Fruit fly (Drosophila melanogaster) whole organism, embryonic: ENCODE results near the gene Ald2.
A peak's percentile ranks its signal among the peaks of the same experiment; 100 is the strongest.

ENCODE experiments used
- Dp ChIP-seq: fragments of 200-800 bp; sonication (Bioruptor generic); optimal IDR thresholded peaks from 2 replicates; lab custom pipeline; 2018; ENCODE audit warnings: missing biosample characterization, mild to moderate bottlenecking, missing genetic modification characterization, moderate library complexity
- dysf ChIP-seq: fragments of 200-800 bp; sonication (Bioruptor generic); IDR thresholded peaks from 3 replicates; pipeline ENCODE4 v1.3.6; 2022; ENCODE audit warnings: missing biosample characterization, missing genetic modification characterization
- nerfin-2 ChIP-seq: fragments of 200-800 bp; sonication (Bioruptor generic); IDR thresholded peaks from 2 replicates; pipeline ENCODE4 v1.3.6; 2022; ENCODE audit warnings: missing biosample characterization, missing genetic modification characterization; ENCODE audit not compliant: partially characterized antibody

DNA sequence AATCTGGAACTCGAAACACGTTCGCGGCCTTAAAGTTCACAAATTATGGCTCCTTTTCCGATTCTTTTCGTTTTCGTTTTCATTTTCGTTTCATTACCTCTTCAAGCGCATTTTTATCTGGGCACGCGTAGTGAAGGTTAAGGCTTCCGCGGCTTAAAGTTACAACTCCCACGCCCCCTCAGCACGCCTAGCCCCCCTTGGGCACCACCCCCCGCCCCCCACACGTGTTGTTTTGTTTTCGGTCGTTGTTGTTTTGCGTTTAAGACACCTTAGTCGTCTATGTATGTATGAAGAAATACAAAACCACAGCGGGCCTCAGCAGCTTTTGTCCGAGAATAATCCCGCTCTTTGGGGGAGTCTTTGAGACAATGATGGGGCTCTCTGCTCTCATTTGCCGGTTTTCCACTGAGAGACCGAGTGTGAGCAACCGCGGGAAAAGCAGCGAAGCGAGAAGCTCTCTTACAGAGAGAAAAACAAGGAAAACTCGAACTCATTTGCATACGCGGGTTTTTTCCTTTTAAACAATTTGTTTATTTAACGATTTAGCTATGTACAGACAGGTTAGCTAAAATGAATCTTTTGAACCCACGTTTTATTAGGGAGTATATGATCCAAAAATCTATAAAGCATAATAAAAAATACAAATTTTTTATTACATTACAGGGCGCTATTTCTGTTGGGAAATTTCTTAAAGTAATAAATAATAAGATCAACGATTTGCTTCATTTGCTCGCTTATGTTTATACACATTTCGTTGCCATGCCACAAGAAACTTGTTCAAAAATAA, 48.5 kb downstream of the Ald2 start:
- TF ChIP-seq Dp (GFP tag; lab: Kevin White, UChicago): no peak
- no peak for TF ChIP-seq nerfin-2 (GFP tag; lab: Robert Waterston, UW)
- peak; percentile 52; the same call in 2 of the 3 replicates for TF ChIP-seq dysf (GFP tag; lab: Robert Waterston, UW)
